Fruit fly (Drosophila melanogaster) S2 (cell line): ENCODE measurements around the gene CG10996.

Source experiments
- CG8478 ChIP-seq: fragments of >200 bp; optimal IDR thresholded peaks from 2 replicates; lab custom pipeline; 2018
- CTCF ChIP-seq, 2 experiments: fragments of >200 bp; optimal IDR thresholded peaks; 2 replicates each; lab custom pipeline; 2018

DNA sequence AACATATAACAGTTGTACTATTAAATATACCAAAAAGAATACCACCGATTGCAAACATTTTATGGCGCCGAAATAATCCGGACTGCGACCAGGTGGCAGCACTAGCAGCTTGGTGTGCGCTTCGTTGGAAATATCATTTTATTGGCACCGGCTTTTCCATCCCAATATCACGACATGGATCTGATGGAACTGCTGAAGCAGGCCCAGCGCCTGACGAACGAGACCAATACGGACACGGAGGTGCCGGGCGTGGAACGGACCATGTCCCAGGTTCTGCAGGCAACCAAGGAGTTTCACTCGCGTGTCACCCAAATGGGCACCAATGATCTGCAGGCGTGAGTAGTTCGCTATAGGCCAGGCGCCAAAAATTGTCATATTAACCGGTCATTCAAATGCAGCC lies 25.3 kb upstream of the CG10996 start, which contains the start of gene Nup93-1:
- TF ChIP-seq CG8478 (lab: Kevin White, UChicago) (no peak), CTCF (optimal IDR thresholded peaks at IDR 0.05; lab: Kevin White, UChicago) (no peak)
